Fruit fly (Drosophila melanogaster): Measurements from ENCODE around the gene Jon25Biii.

The Jon25Biii gene

dm6 chr2L:4907986-4908385, 42.6 kb downstream of the Jon25Biii start (continued):
- TF ChIP-seq CG18476 (GFP tag; optimal IDR thresholded peaks at IDR 0.05), result peak; percentile 0
- no peak for TF ChIP-seq CG13287 (GFP tag; IDR thresholded peaks at IDR 0.05; ENCODE audit: partially characterized antibody)
- TF ChIP-seq Antp (GFP tag; optimal IDR thresholded peaks at IDR 0.05), result no peak
- TF ChIP-seq CG2875 (GFP tag; optimal IDR thresholded peaks at IDR 0.05), result peak; percentile 74
- no peak for TF ChIP-seq CG13123 (GFP tag; optimal IDR thresholded peaks at IDR 0.05)
- TF ChIP-seq CG17912 (GFP tag; optimal IDR thresholded peaks at IDR 0.05), result peak; percentile 11
- peak; percentile 31 for TF ChIP-seq Abd-B (GFP tag; optimal IDR thresholded peaks at IDR 0.05)
- peak; percentile 68; the same call in 1 of the 3 replicates for TF ChIP-seq ken (GFP tag; IDR thresholded peaks at IDR 0.05)
- TF ChIP-seq CG14050 (GFP tag; IDR thresholded peaks at IDR 0.05), result peak; percentile 76
- peak; percentile 63 for TF ChIP-seq CG10267 (tag; optimal IDR thresholded peaks at IDR 0.05)
- TF ChIP-seq scrt (GFP tag; optimal IDR thresholded peaks at IDR 0.05), result peak; percentile 31
- no peak for TF ChIP-seq lbe (GFP tag; optimal IDR thresholded peaks at IDR 0.05)
- TF ChIP-seq Jarid2 (GFP tag; optimal IDR thresholded peaks at IDR 0.05), result peak; percentile 17
- no peak for TF ChIP-seq CG15073 (GFP tag; optimal IDR thresholded peaks at IDR 0.05)
- peak; percentile 88 for TF ChIP-seq HLH3B (GFP tag; IDR thresholded peaks at IDR 0.05)
- peak; percentile 87 for TF ChIP-seq PHDP (tag; optimal IDR thresholded peaks at IDR 0.05)
- TF ChIP-seq so (GFP tag; IDR thresholded peaks at IDR 0.05), result peak; percentile 74; the same call in 2 of the 3 replicates
- TF ChIP-seq dpn (GFP tag; optimal IDR thresholded peaks at IDR 0.05), result peak in 1 of 2 experiments; percentile 56
- peak; percentile 67 for TF ChIP-seq nmo (GFP tag; optimal IDR thresholded peaks at IDR 0.05)
- peak; percentile 8 for TF ChIP-seq CG30020 (tag; optimal IDR thresholded peaks at IDR 0.05)
- TF ChIP-seq hth (optimal IDR thresholded peaks at IDR 0.05), result no peak
- TF ChIP-seq fd102C (GFP tag; optimal IDR thresholded peaks at IDR 0.05), result no peak
- TF ChIP-seq CG17829 (tag; optimal IDR thresholded peaks at IDR 0.05), result peak; percentile 72
- TF ChIP-seq z (GFP tag; IDR thresholded peaks at IDR 0.05), result no peak
- TF ChIP-seq H2.0 (GFP tag; IDR thresholded peaks at IDR 0.05), result peak; percentile 71
- TF ChIP-seq CG12299 (tag; optimal IDR thresholded peaks at IDR 0.05), result peak; percentile 32
- TF ChIP-seq esg (GFP tag; conservative IDR thresholded peaks at IDR 0.05), result peak; percentile 75
- TF ChIP-seq CG17612 (GFP tag; IDR thresholded peaks at IDR 0.05), result no peak
- TF ChIP-seq pzg (GFP tag; optimal IDR thresholded peaks at IDR 0.05), result no peak
- TF ChIP-seq chif (GFP tag; optimal IDR thresholded peaks at IDR 0.05), result peak in 1 of 2 experiments; percentile 22
- TF ChIP-seq Six4 (GFP tag; optimal IDR thresholded peaks at IDR 0.05), result peak; percentile 50
- peak; percentile 65; the same call in 1 of the 2 replicates for TF ChIP-seq bowl (GFP tag; IDR thresholded peaks at IDR 0.05)
- TF ChIP-seq dysf (GFP tag; IDR thresholded peaks at IDR 0.05), result peak; percentile 69
- peak; percentile 51; the same call in 2 of the 3 replicates for TF ChIP-seq B-H1 (GFP tag; IDR thresholded peaks at IDR 0.05)
- peak; percentile 77 for TF ChIP-seq nerfin-1 (tag; optimal IDR thresholded peaks at IDR 0.05)
- peak; percentile 76 for TF ChIP-seq run (tag; optimal IDR thresholded peaks at IDR 0.05)
- no peak for TF ChIP-seq vfl (GFP tag; optimal IDR thresholded peaks at IDR 0.05)
- TF ChIP-seq CG11247 (GFP tag; IDR thresholded peaks at IDR 0.05), result peak; percentile 20; the same call in 1 of the 2 replicates
- TF ChIP-seq CG18011 (GFP tag; optimal IDR thresholded peaks at IDR 0.05), result peak; percentile 41
- TF ChIP-seq sug (tag; optimal IDR thresholded peaks at IDR 0.05), result peak; percentile 30
- peak; percentile 81 for TF ChIP-seq ATbp (GFP tag; optimal IDR thresholded peaks at IDR 0.05)
- TF ChIP-seq wdn (GFP tag; IDR thresholded peaks at IDR 0.05), result no peak
- TF ChIP-seq CG3407 (GFP tag; optimal IDR thresholded peaks at IDR 0.05), result peak; percentile 75
- TF ChIP-seq CG7271 (tag; optimal IDR thresholded peaks at IDR 0.05), result no peak
- TF ChIP-seq CG11696 (GFP tag; IDR thresholded peaks at IDR 0.05), result peak; percentile 24; the same call in 1 of the 2 replicates
- TF ChIP-seq grau (tag; optimal IDR thresholded peaks at IDR 0.05), result peak; percentile 56
- TF ChIP-seq CG17328 (GFP tag; IDR thresholded peaks at IDR 0.05), result peak; percentile 74
- no peak for TF ChIP-seq zfh2 (GFP tag; optimal IDR thresholded peaks at IDR 0.05)
- no peak for TF ChIP-seq hb (GFP tag; IDR thresholded peaks at IDR 0.05; ENCODE audit: partially characterized antibody)
- no peak for TF ChIP-seq knrl (GFP tag; IDR thresholded peaks at IDR 0.05; ENCODE audit: partially characterized antibody)
- peak; percentile 55 for TF ChIP-seq CG5245 (GFP tag; optimal IDR thresholded peaks at IDR 0.05)
